Fruit fly (Drosophila melanogaster) whole organism, embryonic: ENCODE data around the gene FucTA.

Experiments
- Bgb ChIP-seq: fragments of 200-800 bp; sonication (Bioruptor generic); IDR thresholded peaks from 2 replicates; pipeline ENCODE4 v1.3.6; 2022; ENCODE audit warnings: missing biosample characterization, missing genetic modification characterization; ENCODE audit not compliant: partially characterized antibody
- CG11560 ChIP-seq: fragments of 200-800 bp; sonication (Bioruptor generic); IDR thresholded peaks from 3 replicates; pipeline ENCODE4 v1.3.6; 2022; ENCODE audit warnings: missing biosample characterization, missing genetic modification characterization
- CG11695 ChIP-seq: fragments of 200-800 bp; sonication (Bioruptor generic); IDR thresholded peaks from 3 replicates; pipeline ENCODE4 v1.3.6; 2022; ENCODE audit warnings: missing biosample characterization, missing genetic modification characterization
- CG12071 ChIP-seq: fragments of 200-800 bp; sonication (Bioruptor generic); optimal IDR thresholded peaks from 3 replicates; lab custom pipeline; 2018; ENCODE audit warnings: missing biosample characterization, mild to moderate bottlenecking, missing genetic modification characterization
- CG14710 ChIP-seq: fragments of 200-800 bp; sonication (Bioruptor generic); optimal IDR thresholded peaks from 3 replicates; lab custom pipeline; 2019; ENCODE audit warnings: missing biosample characterization, mild to moderate bottlenecking, missing genetic modification characterization, moderate library complexity
- CG15514 ChIP-seq: fragments of 200-800 bp; sonication (Bioruptor generic); optimal IDR thresholded peaks from 3 replicates; lab custom pipeline; 2017; ENCODE audit warnings: missing biosample characterization, missing genetic modification characterization, mild to moderate bottlenecking, moderate library complexity, missing genetic modification reagents
- CG1602 ChIP-seq: fragments of 200-800 bp; sonication (Bioruptor generic); optimal IDR thresholded peaks from 3 replicates; lab custom pipeline; 2016; ENCODE audit warnings: missing biosample characterization, missing genetic modification characterization
- CG1792 ChIP-seq: fragments of 200-800 bp; sonication (Bioruptor generic); optimal IDR thresholded peaks from 2 replicates; lab custom pipeline; 2016; ENCODE audit warnings: missing biosample characterization, missing genetic modification characterization
- CG2120 ChIP-seq: fragments of 200-800 bp; sonication (Bioruptor generic); optimal IDR thresholded peaks from 3 replicates; lab custom pipeline; 2016; ENCODE audit warnings: missing biosample characterization, missing genetic modification characterization
- CG31224 ChIP-seq: fragments of 200-800 bp; sonication (Bioruptor generic); IDR thresholded peaks from 2 replicates; pipeline ENCODE4 v1.3.6; 2022; ENCODE audit warnings: missing biosample characterization, missing genetic modification characterization
- CG34224 ChIP-seq: fragments of 200-800 bp; sonication (Bioruptor generic); IDR thresholded peaks from 3 replicates; pipeline ENCODE4 v1.3.6; 2022; ENCODE audit warnings: missing biosample characterization, missing genetic modification characterization; ENCODE audit not compliant: partially characterized antibody
- CG4617 ChIP-seq: fragments of 200-800 bp; sonication (Bioruptor generic); optimal IDR thresholded peaks from 3 replicates; lab custom pipeline; 2016; ENCODE audit warnings: missing biosample characterization, missing genetic modification characterization, borderline replicate concordance
- CG9215 ChIP-seq: fragments of 200-800 bp; sonication (Bioruptor generic); IDR thresholded peaks from 2 replicates; pipeline ENCODE4 v1.3.6; 2022; ENCODE audit warnings: missing biosample characterization, missing genetic modification characterization
- CG9797 ChIP-seq: fragments of 200-800 bp; sonication (Bioruptor generic); optimal IDR thresholded peaks from 3 replicates; lab custom pipeline; 2018; ENCODE audit warnings: missing biosample characterization, mild to moderate bottlenecking, missing genetic modification characterization
- Dbx ChIP-seq: fragments of 200-800 bp; sonication (Bioruptor generic); IDR thresholded peaks from 3 replicates; pipeline ENCODE4 v1.3.6; 2022; ENCODE audit warnings: missing biosample characterization, missing genetic modification characterization
- Dll ChIP-seq: fragments of 200-800 bp; sonication (Bioruptor generic); IDR thresholded peaks from 4 replicates; pipeline ENCODE4 v1.3.6; 2022; ENCODE audit warnings: missing biosample characterization, missing genetic modification characterization; ENCODE audit not compliant: partially characterized antibody
- E2f2 ChIP-seq: fragments of 200-800 bp; sonication (Bioruptor generic); IDR thresholded peaks from 2 replicates; pipeline ENCODE4 v1.3.6; 2022; ENCODE audit warnings: missing biosample characterization, missing genetic modification characterization
- Fer1 ChIP-seq: fragments of 200-800 bp; sonication (Bioruptor generic); optimal IDR thresholded peaks from 2 replicates; lab custom pipeline; 2017; ENCODE audit warnings: missing biosample characterization, mild to moderate bottlenecking, missing genetic modification characterization
- HHEX ChIP-seq: fragments of 200-800 bp; sonication (Bioruptor generic); optimal IDR thresholded peaks from 3 replicates; lab custom pipeline; 2017; ENCODE audit warnings: missing biosample characterization, mild to moderate bottlenecking, missing genetic modification characterization, missing genetic modification reagents
- HLH3B ChIP-seq: fragments of 200-800 bp; sonication (Bioruptor generic); IDR thresholded peaks from 2 replicates; pipeline ENCODE4 v1.3.6; 2022; ENCODE audit warnings: missing biosample characterization, missing genetic modification characterization
- HLH4C ChIP-seq: fragments of 200-800 bp; sonication (Bioruptor generic); IDR thresholded peaks from 3 replicates; pipeline ENCODE4 v1.3.6; 2022; ENCODE audit warnings: missing biosample characterization, missing genetic modification characterization; ENCODE audit not compliant: partially characterized antibody
- Hmr ChIP-seq: fragments of 200-800 bp; sonication (Bioruptor generic); optimal IDR thresholded peaks from 3 replicates; lab custom pipeline; 2017; ENCODE audit warnings: mild to moderate bottlenecking, missing biosample characterization, missing genetic modification reagents, missing genetic modification characterization
- Oaz ChIP-seq: fragments of 200-800 bp; sonication (Bioruptor generic); IDR thresholded peaks from 2 replicates; pipeline ENCODE4 v1.3.6; 2022; ENCODE audit warnings: missing biosample characterization, missing genetic modification characterization
- Opbp ChIP-seq: fragments of 200-800 bp; sonication (Bioruptor generic); IDR thresholded peaks from 3 replicates; pipeline ENCODE4 v1.3.6; 2022; ENCODE audit warnings: missing biosample characterization, missing genetic modification characterization; ENCODE audit not compliant: partially characterized antibody
- Stat92E ChIP-seq, 3 experiments: fragments of >200 bp in 2 of 3; fragments of 200-800 bp in 1 of 3; sonication (Bioruptor generic) in 1 of 3; optimal IDR thresholded peaks; 2 replicates each; lab custom pipeline; 2017 to 2019; ENCODE audit warnings: missing biosample characterization in 3 of 3, missing genetic modification characterization in 3 of 3, mild to moderate bottlenecking in 1 of 3, moderate library complexity in 1 of 3
- Vsx1 ChIP-seq: fragments of 200-800 bp; sonication (Bioruptor generic); optimal IDR thresholded peaks from 2 replicates; lab custom pipeline; 2017; ENCODE audit warnings: missing biosample characterization, mild to moderate bottlenecking, missing genetic modification characterization, missing genetic modification reagents
- ab ChIP-seq: fragments of 200-800 bp; sonication (Bioruptor generic); optimal IDR thresholded peaks from 2 replicates; lab custom pipeline; 2016; ENCODE audit warnings: missing biosample characterization, missing genetic modification characterization
- az2 ChIP-seq: fragments of 200-800 bp; sonication (Bioruptor generic); optimal IDR thresholded peaks from 3 replicates; lab custom pipeline; 2016; ENCODE audit warnings: missing biosample characterization, missing genetic modification characterization
- bab2 ChIP-seq: fragments of 200-800 bp; sonication (Bioruptor generic); optimal IDR thresholded peaks from 2 replicates; lab custom pipeline; 2016; ENCODE audit warnings: missing biosample characterization, missing genetic modification characterization
- bigmax ChIP-seq: fragments of 200-800 bp; sonication (Bioruptor generic); optimal IDR thresholded peaks from 2 replicates; lab custom pipeline; 2018; ENCODE audit warnings: missing biosample characterization, mild to moderate bottlenecking, missing genetic modification characterization
- btn ChIP-seq: fragments of 200-800 bp; sonication (Bioruptor generic); optimal IDR thresholded peaks from 2 replicates; lab custom pipeline; 2016; ENCODE audit warnings: missing biosample characterization, missing genetic modification characterization
- crol ChIP-seq: fragments of 200-800 bp; sonication (Bioruptor generic); IDR thresholded peaks from 2 replicates; pipeline ENCODE4 v1.3.6; 2022; ENCODE audit warnings: missing biosample characterization, missing genetic modification characterization
- cwo ChIP-seq: fragments of 200-800 bp; sonication (Bioruptor generic); optimal IDR thresholded peaks from 3 replicates; lab custom pipeline; 2017; ENCODE audit warnings: missing biosample characterization, missing genetic modification characterization, mild to moderate bottlenecking, moderate library complexity, missing genetic modification reagents
- dati ChIP-seq: fragments of 200-800 bp; sonication (Bioruptor generic); IDR thresholded peaks from 2 replicates; pipeline ENCODE4 v1.3.6; 2022; ENCODE audit warnings: missing biosample characterization, missing genetic modification characterization
- fru ChIP-seq: fragments of >200 bp; optimal IDR thresholded peaks from 2 replicates; lab custom pipeline; 2017
- grn ChIP-seq: fragments of 200-800 bp; sonication (Bioruptor generic); optimal IDR thresholded peaks from 3 replicates; lab custom pipeline; 2017; ENCODE audit warnings: missing biosample characterization, missing genetic modification characterization
- kah ChIP-seq: fragments of 200-800 bp; sonication (Bioruptor generic); optimal IDR thresholded peaks from 2 replicates; lab custom pipeline; 2018; ENCODE audit warnings: missing biosample characterization, mild to moderate bottlenecking, missing genetic modification characterization
- lov ChIP-seq, 2 experiments: fragments of 200-800 bp in 1 of 2; fragments of >200 bp in 1 of 2; sonication (Bioruptor generic) in 1 of 2; IDR thresholded peaks in 1 of 2; optimal IDR thresholded peaks in 1 of 2; 2 replicates in 1 of 2; 3 replicates in 1 of 2; pipeline versions ENCODE4 v1.3.6 to Lab custom; 2017 to 2022; ENCODE audit warnings: missing biosample characterization in 1 of 2, missing genetic modification characterization in 1 of 2
- luna ChIP-seq: fragments of 200-800 bp; sonication (Bioruptor generic); optimal IDR thresholded peaks from 2 replicates; lab custom pipeline; 2016; ENCODE audit warnings: missing biosample characterization, missing genetic modification characterization
- nerfin-2 ChIP-seq: fragments of 200-800 bp; sonication (Bioruptor generic); IDR thresholded peaks from 2 replicates; pipeline ENCODE4 v1.3.6; 2022; ENCODE audit warnings: missing biosample characterization, missing genetic modification characterization; ENCODE audit not compliant: partially characterized antibody
- otp ChIP-seq: fragments of 200-800 bp; sonication (Bioruptor generic); IDR thresholded peaks from 3 replicates; pipeline ENCODE4, ENCODE4 v1.3.6; 2022; ENCODE audit warnings: missing biosample characterization, missing genetic modification characterization
- rib ChIP-seq: fragments of 200-800 bp; sonication (Bioruptor generic); IDR thresholded peaks from 2 replicates; pipeline ENCODE4 v1.3.6; 2022; ENCODE audit warnings: missing biosample characterization, missing genetic modification characterization
- row ChIP-seq: fragments of 200-800 bp; sonication (Bioruptor generic); IDR thresholded peaks from 3 replicates; pipeline ENCODE4 v1.3.6; 2022; ENCODE audit warnings: missing biosample characterization, missing genetic modification characterization
- salm ChIP-seq: fragments of 200-800 bp; sonication (Bioruptor generic); optimal IDR thresholded peaks from 2 replicates; lab custom pipeline; 2018; ENCODE audit warnings: missing biosample characterization, mild to moderate bottlenecking, missing genetic modification characterization
- sc ChIP-seq, 3 experiments: fragments of >200 bp in 2 of 3; fragments of 200-800 bp in 1 of 3; sonication (Bioruptor generic) in 1 of 3; optimal IDR thresholded peaks; 2 replicates in 2 of 3; 3 replicates in 1 of 3; lab custom pipeline; 2017; ENCODE audit warnings: mild to moderate bottlenecking in 1 of 3, missing biosample characterization in 1 of 3, missing genetic modification characterization in 1 of 3, missing genetic modification reagents in 1 of 3
- tin ChIP-seq: fragments of 200-800 bp; sonication (Bioruptor generic); optimal IDR thresholded peaks from 3 replicates; lab custom pipeline; 2016; ENCODE audit warnings: missing biosample characterization, missing genetic modification characterization
- wek ChIP-seq: fragments of 200-800 bp; sonication (Bioruptor generic); optimal IDR thresholded peaks from 3 replicates; lab custom pipeline; 2018; ENCODE audit warnings: missing biosample characterization, mild to moderate bottlenecking, missing genetic modification characterization, moderate library complexity

FucTA gene

dm6 chr3L:15143638-15144600 lies 3.0 kb upstream of the FucTA start, which contains the start of the genes CG32147 and Pex3 (continued):
- TF ChIP-seq CG9797 (peak; percentile 88), btn (GFP tag; lab: Kevin White, UChicago) (no peak), Opbp (GFP tag; lab: Robert Waterston, UW) (0 out of 3 replicates have a peak, but pooled peaks have one; percentile 14), bab2 (no peak), CG31224 (GFP tag; lab: Robert Waterston, UW) (no peak), tin (GFP tag; lab: Kevin White, UChicago) (no peak), dati (GFP tag; lab: Robert Waterston, UW) (no peak), ab (GFP tag; lab: Kevin White, UChicago) (no peak), HHEX (GFP tag; lab: Kevin White, UChicago) (no peak), CG12071 (no peak), Vsx1 (GFP tag; lab: Kevin White, UChicago) (peak; percentile 29), Bgb (GFP tag; lab: Robert Waterston, UW) (peak; percentile 41; the same call in 1 of the 2 replicates), CG14710 (tag; lab: Kevin White, UChicago) (peak; percentile 77), bigmax (peak; percentile 3), salm (tag; lab: Kevin White, UChicago) (no peak), wek (GFP tag; lab: Kevin White, UChicago) (no peak), CG2120 (GFP tag; lab: Kevin White, UChicago) (peak; percentile 7), Dll (GFP tag; lab: Robert Waterston, UW) (peak; percentile 35; the same call in 1 of the 4 replicates), CG1792 (no peak), luna (no peak), CG1602 (no peak), kah (GFP tag; lab: Kevin White, UChicago) (no peak), CG9215 (no peak), sc (optimal IDR thresholded peaks at IDR 0.05; lab: Kevin White, UChicago) (no peak), sc (GFP tag; optimal IDR thresholded peaks at IDR 0.05; lab: Kevin White, UChicago) (no peak), CG4617 (GFP tag; lab: Kevin White, UChicago) (peak; percentile 49), CG34224 (GFP tag; lab: Robert Waterston, UW) (no peak), cwo (no peak), Fer1 (GFP tag; lab: Kevin White, UChicago) (no peak), CG15514 (GFP tag; lab: Kevin White, UChicago) (peak; percentile 83), Stat92E (GFP tag; optimal IDR thresholded peaks at IDR 0.05; lab: Kevin White, UChicago) (peak in 1 of 3 experiments; percentile 39), nerfin-2 (no peak), E2f2 (GFP tag; lab: Robert Waterston, UW) (peak; percentile 52), HLH4C (GFP tag; lab: Robert Waterston, UW) (no peak), HLH3B (GFP tag; lab: Robert Waterston, UW) (no peak), grn (GFP tag; lab: Kevin White, UChicago) (peak; percentile 49), fru (no peak), Hmr (GFP tag; lab: Kevin White, UChicago) (peak; percentile 12), otp (no peak), crol (GFP tag; lab: Robert Waterston, UW) (peak; percentile 50; the same call in 1 of the 2 replicates), az2 (GFP tag; lab: Kevin White, UChicago) (no peak), CG11695 (GFP tag; lab: Robert Waterston, UW) (no peak; the same call in 2 of the 3 replicates), rib (GFP tag; lab: Robert Waterston, UW) (no peak), lov (optimal IDR thresholded peaks at IDR 0.05; lab: Kevin White, UChicago) (no peak), lov (GFP tag; IDR thresholded peaks at IDR 0.05; lab: Robert Waterston, UW) (no peak), row (GFP tag; lab: Robert Waterston, UW) (peak; percentile 62), Dbx (no peak), Oaz (GFP tag; lab: Robert Waterston, UW) (no peak), CG11560 (no peak)
